Worm (Caenorhabditis elegans): ENCODE results near the gene ZK418.6.

The ZK418.6 gene

DNA sequence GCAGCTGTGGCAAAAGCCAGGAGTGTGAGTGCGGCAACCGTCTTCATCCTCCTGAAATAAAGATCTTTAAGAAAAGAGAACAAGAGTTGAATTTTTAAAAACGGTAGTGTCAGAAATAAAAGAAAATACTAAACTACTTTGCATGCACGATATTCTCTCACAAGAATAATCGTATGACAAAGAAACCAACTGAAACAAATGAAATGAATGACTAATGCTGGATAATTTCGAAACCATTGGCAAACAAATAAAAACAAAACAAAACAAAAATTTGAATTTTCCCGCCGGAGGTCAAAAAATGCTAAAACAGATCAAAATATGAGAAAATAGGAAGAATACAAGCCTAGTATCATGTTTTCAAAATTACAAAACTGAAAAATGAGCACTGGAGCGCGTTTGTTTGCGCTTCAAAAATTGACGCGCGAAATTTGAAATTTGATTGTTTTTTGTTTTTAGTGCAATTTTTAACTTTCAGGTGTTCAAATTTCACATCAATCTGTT is 25.4 kb upstream of the ZK418.6 start, which contains the start of gene cpg-2:
Gene cpg-2, minus strand, starts transcription at position 51 of the 501 bp plus-strand sequence.
- TF ChIP-seq med-1 (GFP tag; optimal IDR thresholded peaks at IDR 0.05; ENCODE audit: insufficient read depth) (no peak), ztf-23 (GFP tag; IDR thresholded peaks at IDR 0.05) (no peak)

DNA sequence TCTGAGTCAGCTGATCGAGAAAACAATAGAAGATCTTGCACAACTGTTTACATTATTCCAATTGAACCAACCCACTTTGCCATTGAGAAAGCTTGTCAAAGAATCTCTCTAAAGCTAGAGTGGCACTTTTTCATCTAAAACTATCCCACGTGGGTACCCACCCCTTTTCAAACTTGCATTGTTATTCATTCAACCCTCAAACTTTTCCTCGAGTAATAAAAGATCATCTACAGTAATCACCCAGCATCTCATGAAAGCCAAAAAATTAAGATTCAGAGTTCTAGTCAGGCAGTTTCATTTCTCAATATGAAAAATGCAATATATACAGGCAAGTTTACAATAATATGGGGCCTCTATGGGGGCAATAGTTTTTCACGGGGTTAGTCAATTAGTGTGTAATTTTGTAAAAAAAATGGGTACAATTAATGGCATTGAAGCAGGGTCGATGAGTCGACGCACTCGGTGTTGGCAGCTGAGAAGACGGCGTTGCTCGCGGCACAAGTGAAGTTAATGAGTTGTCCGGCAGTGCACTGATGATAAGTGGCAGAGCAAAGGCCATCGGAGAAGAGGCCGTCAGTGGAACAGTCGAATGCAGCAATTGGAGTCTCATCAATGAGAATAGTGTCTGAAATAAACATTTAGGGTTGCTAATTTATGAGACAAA is 23.3 kb upstream of the ZK418.6 start:
- TF ChIP-seq flt-1 (GFP tag; IDR thresholded peaks at IDR 0.05): no peak
- no peak for TF ChIP-seq ztf-29 (GFP tag; IDR thresholded peaks at IDR 0.05)
- no peak for TF ChIP-seq klf-2 (GFP tag; conservative IDR thresholded peaks at IDR 0.05)
- no peak for TF ChIP-seq T22C8.4 (GFP tag; IDR thresholded peaks at IDR 0.05)
- no peak for TF ChIP-seq med-1 (GFP tag; optimal IDR thresholded peaks at IDR 0.05; ENCODE audit: insufficient read depth)
- TF ChIP-seq ref-1 (GFP tag; conservative IDR thresholded peaks at IDR 0.05): no peak
- TF ChIP-seq cog-1 (tag; optimal IDR thresholded peaks at IDR 0.05): no peak
- TF ChIP-seq tab-1 (GFP tag; IDR thresholded peaks at IDR 0.05): no peak
- no peak for TF ChIP-seq ztf-23 (GFP tag; IDR thresholded peaks at IDR 0.05)

DNA sequence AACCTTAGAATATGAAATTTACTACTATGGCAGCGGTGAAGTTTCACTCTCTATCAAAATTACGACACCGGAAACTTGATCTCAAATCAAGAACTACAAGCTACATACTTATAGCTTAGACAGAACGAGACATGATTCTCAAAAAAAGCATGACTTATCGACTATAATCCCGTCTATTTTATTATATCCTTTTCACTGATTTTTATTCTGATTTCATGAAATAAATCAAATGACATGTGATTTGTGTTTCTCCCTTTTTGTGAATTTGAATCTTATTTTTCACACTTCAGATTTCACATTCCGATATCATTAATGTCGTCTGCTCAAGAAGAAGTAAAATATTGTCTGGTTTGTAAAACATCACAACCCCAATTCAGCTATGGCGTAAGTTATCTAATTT is 21.4 kb upstream of the ZK418.6 start, which contains the start of gene ZK418.11:
Gene ZK418.11, plus strand, starts transcription at position 289 of the 400 bp plus-strand sequence.
- TF ChIP-seq ref-1 (GFP tag; conservative IDR thresholded peaks at IDR 0.05) (no peak), cog-1 (tag; optimal IDR thresholded peaks at IDR 0.05) (no peak), flt-1 (GFP tag; IDR thresholded peaks at IDR 0.05) (no peak), ztf-23 (GFP tag; IDR thresholded peaks at IDR 0.05) (no peak), ztf-29 (GFP tag; IDR thresholded peaks at IDR 0.05) (no peak), T22C8.4 (GFP tag; IDR thresholded peaks at IDR 0.05) (no peak), klf-2 (GFP tag; conservative IDR thresholded peaks at IDR 0.05) (no peak), med-1 (GFP tag; optimal IDR thresholded peaks at IDR 0.05; ENCODE audit: insufficient read depth) (no peak), tab-1 (GFP tag; IDR thresholded peaks at IDR 0.05) (no peak)

DNA sequence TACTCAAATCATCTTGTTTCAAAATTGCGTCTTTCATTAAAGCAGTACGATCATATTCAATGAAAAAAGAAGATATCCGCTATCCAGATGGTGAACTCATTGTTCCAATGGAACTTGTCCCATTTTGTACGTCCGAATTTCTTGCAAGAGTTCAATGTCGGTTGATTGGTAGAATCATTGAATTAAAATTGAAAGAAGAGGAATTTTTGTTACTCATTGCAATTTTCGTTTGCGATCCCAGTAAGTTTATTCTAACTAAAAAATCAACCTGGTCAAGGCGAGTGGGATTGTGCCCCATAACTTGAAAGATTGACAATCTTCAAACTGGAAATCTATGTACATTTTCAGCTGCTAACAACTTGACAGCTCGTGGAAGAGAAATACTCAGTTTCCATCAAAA is 17.8 kb upstream of the ZK418.6 start:
- TF ChIP-seq tab-1 (GFP tag; IDR thresholded peaks at IDR 0.05) (no peak), med-1 (GFP tag; optimal IDR thresholded peaks at IDR 0.05; ENCODE audit: insufficient read depth) (no peak), ztf-23 (GFP tag; IDR thresholded peaks at IDR 0.05) (no peak), klf-2 (GFP tag; conservative IDR thresholded peaks at IDR 0.05) (no peak), flt-1 (GFP tag; IDR thresholded peaks at IDR 0.05) (no peak), ztf-29 (GFP tag; IDR thresholded peaks at IDR 0.05) (no peak), cog-1 (tag; optimal IDR thresholded peaks at IDR 0.05) (no peak), T22C8.4 (GFP tag; IDR thresholded peaks at IDR 0.05) (no peak), ref-1 (GFP tag; conservative IDR thresholded peaks at IDR 0.05) (no peak)

DNA sequence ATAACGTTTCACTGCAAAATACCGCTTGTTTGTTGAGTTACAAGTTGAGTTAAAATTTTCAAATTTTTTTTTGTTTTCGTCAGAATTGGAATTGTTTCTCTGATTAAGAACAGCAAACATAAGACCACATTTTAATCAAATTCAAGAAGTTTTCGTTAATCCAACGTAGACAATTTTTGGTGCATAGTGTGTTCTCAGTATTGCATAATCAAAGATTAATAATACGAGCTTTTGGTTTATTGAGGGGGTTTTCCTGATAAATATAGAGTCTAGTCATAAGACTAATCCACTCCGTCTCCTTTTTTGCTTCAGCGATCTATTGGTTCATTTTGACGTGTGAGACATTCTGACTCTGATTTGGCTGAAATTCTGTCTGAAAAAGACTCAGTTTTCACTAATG is 16.5 kb upstream of the ZK418.6 start, which contains the start of gene nhr-9:
Gene nhr-9, plus strand, starts transcription at position 307 of the 400 bp plus-strand sequence.
- no peak for TF ChIP-seq ref-1 (GFP tag; conservative IDR thresholded peaks at IDR 0.05)
- no peak for TF ChIP-seq T22C8.4 (GFP tag; IDR thresholded peaks at IDR 0.05)
- TF ChIP-seq tab-1 (GFP tag; IDR thresholded peaks at IDR 0.05): no peak
- no peak for TF ChIP-seq med-1 (GFP tag; optimal IDR thresholded peaks at IDR 0.05; ENCODE audit: insufficient read depth)
- TF ChIP-seq flt-1 (GFP tag; IDR thresholded peaks at IDR 0.05): no peak
- no peak for TF ChIP-seq ztf-23 (GFP tag; IDR thresholded peaks at IDR 0.05)
- no peak for TF ChIP-seq klf-2 (GFP tag; conservative IDR thresholded peaks at IDR 0.05)
- no peak for TF ChIP-seq ztf-29 (GFP tag; IDR thresholded peaks at IDR 0.05)
- TF ChIP-seq cog-1 (tag; optimal IDR thresholded peaks at IDR 0.05): no peak

DNA sequence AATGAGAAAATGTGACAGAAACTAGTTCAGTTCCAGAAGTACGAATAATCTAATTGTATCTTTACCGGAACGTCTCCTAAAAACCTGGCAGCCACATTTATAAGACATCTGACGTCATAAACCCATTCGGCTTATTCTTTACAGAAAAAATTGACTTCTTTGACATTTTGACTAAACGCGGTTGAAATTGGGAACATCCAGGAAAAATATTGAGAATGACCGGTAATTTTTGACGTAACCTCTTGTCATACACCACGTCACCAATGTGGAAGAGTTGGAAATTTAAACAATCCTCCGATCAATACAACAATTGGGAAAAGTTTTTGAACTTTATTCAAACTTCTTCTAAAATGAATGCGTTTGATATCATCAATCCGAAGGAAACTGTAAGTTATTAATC is 12.4 kb upstream of the ZK418.6 start, which contains the start of gene ZK418.2:
Gene ZK418.2, plus strand, starts transcription at position 301 of the 400 bp plus-strand sequence.
- TF ChIP-seq ztf-23 (GFP tag; IDR thresholded peaks at IDR 0.05) (no peak), ref-1 (GFP tag; conservative IDR thresholded peaks at IDR 0.05) (no peak), klf-2 (GFP tag; conservative IDR thresholded peaks at IDR 0.05) (no peak), T22C8.4 (GFP tag; IDR thresholded peaks at IDR 0.05) (no peak)

DNA sequence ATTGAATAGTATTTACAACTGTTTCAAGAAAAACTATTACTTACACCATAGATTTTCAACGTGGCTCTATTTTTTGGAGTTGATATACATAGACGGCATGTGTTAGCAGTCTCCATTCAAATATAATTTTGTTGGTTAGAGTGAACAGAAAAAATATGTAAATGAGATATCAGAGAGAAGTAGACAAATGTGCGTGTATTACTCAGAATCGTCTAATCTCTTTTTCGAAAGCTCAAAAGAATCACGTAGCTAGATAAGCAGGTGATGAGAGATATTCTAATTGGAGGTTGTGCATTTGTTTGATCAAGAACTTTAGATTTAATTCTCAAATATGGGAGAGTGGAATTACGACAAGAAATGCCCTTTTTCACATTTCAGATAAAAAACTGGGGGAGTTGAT is 11.9 kb upstream of the ZK418.6 start, which contains the start of gene ZK418.10:
Gene ZK418.10, minus strand, starts transcription at position 148 of the 400 bp plus-strand sequence.
- no peak for TF ChIP-seq ztf-29 (GFP tag; IDR thresholded peaks at IDR 0.05)
- no peak for TF ChIP-seq cog-1 (tag; optimal IDR thresholded peaks at IDR 0.05)
- TF ChIP-seq ref-1 (GFP tag; conservative IDR thresholded peaks at IDR 0.05): no peak
- TF ChIP-seq med-1 (GFP tag; optimal IDR thresholded peaks at IDR 0.05; ENCODE audit: insufficient read depth): no peak
- TF ChIP-seq T22C8.4 (GFP tag; IDR thresholded peaks at IDR 0.05): no peak
- TF ChIP-seq klf-2 (GFP tag; conservative IDR thresholded peaks at IDR 0.05): no peak
- no peak for TF ChIP-seq ztf-23 (GFP tag; IDR thresholded peaks at IDR 0.05)
- no peak for TF ChIP-seq tab-1 (GFP tag; IDR thresholded peaks at IDR 0.05)
- TF ChIP-seq flt-1 (GFP tag; IDR thresholded peaks at IDR 0.05): no peak

DNA sequence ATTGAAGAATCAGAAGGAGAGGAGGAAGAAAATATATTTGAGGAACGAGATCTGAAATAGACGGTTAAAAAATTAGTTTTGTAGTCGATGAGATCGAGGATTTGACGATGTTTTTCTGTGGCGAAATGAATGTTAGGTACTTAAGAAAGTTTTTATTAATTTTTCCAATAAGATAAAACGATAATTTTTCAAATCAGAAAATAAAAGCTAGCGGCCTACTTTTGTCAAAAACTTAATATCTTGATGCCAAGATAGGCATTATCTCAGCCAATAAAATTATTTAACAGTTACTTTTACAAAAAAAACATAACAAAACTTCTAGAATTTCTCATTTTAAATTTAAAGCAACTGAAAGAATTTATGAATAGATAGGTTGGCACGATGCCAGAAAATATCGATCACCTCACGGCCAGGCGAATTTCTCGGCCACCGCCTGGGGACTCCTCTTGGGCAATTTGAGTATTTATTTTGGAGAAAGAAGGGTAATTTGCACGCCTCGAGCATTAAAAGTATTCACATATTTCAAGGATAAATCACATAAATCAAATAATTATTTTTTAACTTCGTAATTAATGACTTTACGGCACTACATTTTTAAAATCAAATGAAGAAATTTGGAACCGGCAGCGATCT is 9.2 kb upstream of the ZK418.6 start, which contains the start of gene fubl-2:
Gene fubl-2, minus strand, starts transcription at position 51 of the 633 bp plus-strand sequence.
- TF ChIP-seq ztf-23 (GFP tag; IDR thresholded peaks at IDR 0.05) (0 out of 2 replicates have a peak, but pooled peaks have one; percentile 27), flt-1 (GFP tag; IDR thresholded peaks at IDR 0.05) (no peak), T22C8.4 (GFP tag; IDR thresholded peaks at IDR 0.05) (no peak; the same call in 1 of the 2 replicates)

DNA sequence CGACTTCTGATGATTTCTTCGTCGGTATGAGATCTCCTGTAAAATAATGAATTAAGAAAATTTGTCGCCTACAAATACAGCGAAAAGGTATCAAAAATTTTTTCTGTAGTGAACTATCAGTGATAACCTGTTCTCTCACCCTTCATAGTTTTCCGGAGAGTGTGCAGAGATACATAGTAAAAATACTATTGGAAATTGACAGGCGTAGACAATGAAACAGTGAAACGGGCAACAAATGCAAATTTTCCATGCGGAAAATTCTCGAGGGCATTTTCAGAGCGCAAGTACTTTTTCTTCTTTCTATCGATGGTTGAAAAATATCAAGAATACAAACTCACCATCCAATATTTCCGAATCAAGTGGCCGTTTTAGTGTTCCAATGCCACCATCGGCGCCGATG is 8.5 kb upstream of the ZK418.6 start:
- TF ChIP-seq ztf-29 (GFP tag; IDR thresholded peaks at IDR 0.05) (no peak), ref-1 (GFP tag; conservative IDR thresholded peaks at IDR 0.05) (no peak), flt-1 (GFP tag; IDR thresholded peaks at IDR 0.05) (no peak), cog-1 (tag; optimal IDR thresholded peaks at IDR 0.05) (no peak), ztf-23 (GFP tag; IDR thresholded peaks at IDR 0.05) (no peak), tab-1 (GFP tag; IDR thresholded peaks at IDR 0.05) (no peak), klf-2 (GFP tag; conservative IDR thresholded peaks at IDR 0.05) (no peak), med-1 (GFP tag; optimal IDR thresholded peaks at IDR 0.05; ENCODE audit: insufficient read depth) (no peak), T22C8.4 (GFP tag; IDR thresholded peaks at IDR 0.05) (no peak)

Measured in whole organism, midembryonic.